Worm (Caenorhabditis elegans): Measurements from ENCODE around the gene pitr-3.

- TF ChIP-seq nhr-41 (GFP tag; IDR thresholded peaks at IDR 0.05): no peak
- TF ChIP-seq T26A8.4 (GFP tag; IDR thresholded peaks at IDR 0.05): no peak
- TF ChIP-seq lin-15B (tag; optimal IDR thresholded peaks at IDR 0.05): no peak
- TF ChIP-seq ama-1 (optimal IDR thresholded peaks at IDR 0.05): no peak
These were observed 2.7 kb upstream of the pitr-3 start for ce11 chrV:9143896-9144295.
